Worm (Caenorhabditis elegans): ENCODE data around the gene C34D4.3.

DNA sequence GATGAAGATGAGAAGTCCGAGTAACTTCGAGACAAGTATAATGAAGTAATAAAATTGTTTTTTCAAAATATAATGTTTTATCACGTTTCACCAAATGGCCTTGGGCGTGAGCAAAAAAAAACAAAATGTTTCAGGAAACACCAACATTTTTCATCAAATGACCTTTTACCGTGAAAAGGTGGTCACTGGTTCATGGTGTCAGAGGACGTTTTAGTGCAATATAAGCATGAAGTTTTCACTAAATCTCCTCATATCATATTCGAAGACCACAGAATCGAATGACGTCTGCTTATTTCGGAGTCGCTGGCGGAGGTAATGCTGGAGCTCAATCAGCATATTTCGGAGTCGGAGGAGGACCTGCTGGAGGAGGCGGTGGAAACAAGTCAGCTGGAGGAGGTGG is 42.1 kb upstream of the C34D4.3 start, which contains the start of the genes ZC477.7 and ssq-3:
- TF ChIP-seq klf-2 (GFP tag; conservative IDR thresholded peaks at IDR 0.05) (no peak), cog-1 (tag; optimal IDR thresholded peaks at IDR 0.05) (no peak), flt-1 (GFP tag; IDR thresholded peaks at IDR 0.05) (no peak), T22C8.4 (GFP tag; IDR thresholded peaks at IDR 0.05) (no peak)
